Worm (Caenorhabditis elegans): ENCODE results near the gene unc-69.

unc-69 gene

DNA sequence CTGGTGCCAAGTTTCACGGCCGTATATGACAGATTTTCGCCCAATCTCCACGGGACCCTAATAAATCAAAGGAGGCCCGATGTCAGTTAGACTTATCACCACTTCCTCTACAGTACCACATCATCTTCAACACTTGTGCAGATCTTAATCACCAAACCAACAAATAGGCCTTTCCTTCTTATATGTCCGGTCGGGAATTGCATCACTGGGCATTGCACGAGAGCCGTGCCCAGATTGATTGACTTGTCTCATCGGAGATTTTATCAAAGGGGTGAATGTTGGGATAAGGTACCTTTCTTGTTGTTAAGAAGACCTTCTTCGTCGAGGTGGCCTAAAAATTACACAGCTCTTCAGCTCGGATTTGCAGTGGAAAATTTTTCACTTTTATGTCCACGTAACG lies 26.0 kb downstream of the unc-69 start:
- no peak for TF ChIP-seq lin-13 (GFP tag; optimal IDR thresholded peaks at IDR 0.05)
- no peak for TF ChIP-seq hlh-11 (tag; optimal IDR thresholded peaks at IDR 0.05)
- no peak for TF ChIP-seq lin-39 (tag; optimal IDR thresholded peaks at IDR 0.05)
- TF ChIP-seq sdz-12 (GFP tag; optimal IDR thresholded peaks at IDR 0.05): no peak
- no peak for TF ChIP-seq daf-8 (GFP tag; IDR thresholded peaks at IDR 0.05)
- TF ChIP-seq skn-1 (tag; optimal IDR thresholded peaks at IDR 0.05): no peak
- TF ChIP-seq nhr-77 (tag; optimal IDR thresholded peaks at IDR 0.05): no peak
- no peak for TF ChIP-seq F26F4.8 (GFP tag; conservative IDR thresholded peaks at IDR 0.05)
- TF ChIP-seq lin-1 (GFP tag; IDR thresholded peaks at IDR 0.05): no peak
- no peak for TF ChIP-seq T26A8.4 (GFP tag; IDR thresholded peaks at IDR 0.05)
- no peak for TF ChIP-seq nhr-25 (tag; optimal IDR thresholded peaks at IDR 0.05; ENCODE audit: borderline replicate concordance, insufficient read depth)
- TF ChIP-seq tra-1 (GFP tag; IDR thresholded peaks at IDR 0.05): no peak
- TF ChIP-seq nhr-111 (GFP tag; optimal IDR thresholded peaks at IDR 0.05): no peak

DNA sequence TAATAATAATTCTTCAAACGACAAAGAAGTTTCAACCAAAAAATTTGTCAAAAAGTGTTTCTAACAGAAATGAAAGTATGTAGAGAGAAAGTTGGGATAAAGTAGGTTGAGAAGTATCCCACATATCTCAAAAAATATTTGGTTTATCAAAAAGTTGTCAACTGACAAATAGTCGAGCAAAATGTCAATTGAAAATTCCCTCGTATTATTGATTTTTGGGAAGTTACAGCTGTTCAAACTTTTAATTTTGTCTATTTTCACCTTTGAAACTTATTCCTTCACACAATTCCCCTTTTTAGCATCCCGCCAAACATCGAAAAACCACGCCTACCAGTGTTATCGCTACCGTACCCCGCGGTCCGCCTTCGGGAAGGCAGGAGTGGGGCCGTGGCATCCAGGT lies 28.3 kb downstream of the unc-69 start, which contains the start of gene tbx-8:
Gene tbx-8 (plus strand): TSS at position 301 of the 400 bp plus-strand sequence.
- TF ChIP-seq F10B5.3 (tag; optimal IDR thresholded peaks at IDR 0.05) (no peak), mep-1 (tag; optimal IDR thresholded peaks at IDR 0.05) (no peak), dmd-6 (GFP tag; IDR thresholded peaks at IDR 0.05) (no peak), ceh-20 (GFP tag; IDR thresholded peaks at IDR 0.05) (no peak), dve-1 (tag; optimal IDR thresholded peaks at IDR 0.05; ENCODE audit: insufficient read depth) (no peak), nhr-42 (GFP tag; IDR thresholded peaks at IDR 0.05) (no peak), zip-11 (GFP tag; IDR thresholded peaks at IDR 0.05) (no peak), Y5F2A.4 (GFP tag; optimal IDR thresholded peaks at IDR 0.05) (no peak), spr-1 (tag; optimal IDR thresholded peaks at IDR 0.05) (no peak), nhr-237 (tag; optimal IDR thresholded peaks at IDR 0.05) (no peak), gei-8 (GFP tag; optimal IDR thresholded peaks at IDR 0.05) (no peak), zag-1 (tag; optimal IDR thresholded peaks at IDR 0.05) (no peak), zip-2 (tag; optimal IDR thresholded peaks at IDR 0.05) (no peak), T20F7.1 (GFP tag; optimal IDR thresholded peaks at IDR 0.05) (no peak), nhr-76 (tag; optimal IDR thresholded peaks at IDR 0.05) (no peak), nhr-41 (GFP tag; IDR thresholded peaks at IDR 0.05) (no peak), ZK337.2 (GFP tag; IDR thresholded peaks at IDR 0.05) (no peak), lin-1 (GFP tag; IDR thresholded peaks at IDR 0.05) (no peak), pha-4 (GFP tag; IDR thresholded peaks at IDR 0.05) (no peak), pha-4 (tag; optimal IDR thresholded peaks at IDR 0.05) (no peak)

DNA sequence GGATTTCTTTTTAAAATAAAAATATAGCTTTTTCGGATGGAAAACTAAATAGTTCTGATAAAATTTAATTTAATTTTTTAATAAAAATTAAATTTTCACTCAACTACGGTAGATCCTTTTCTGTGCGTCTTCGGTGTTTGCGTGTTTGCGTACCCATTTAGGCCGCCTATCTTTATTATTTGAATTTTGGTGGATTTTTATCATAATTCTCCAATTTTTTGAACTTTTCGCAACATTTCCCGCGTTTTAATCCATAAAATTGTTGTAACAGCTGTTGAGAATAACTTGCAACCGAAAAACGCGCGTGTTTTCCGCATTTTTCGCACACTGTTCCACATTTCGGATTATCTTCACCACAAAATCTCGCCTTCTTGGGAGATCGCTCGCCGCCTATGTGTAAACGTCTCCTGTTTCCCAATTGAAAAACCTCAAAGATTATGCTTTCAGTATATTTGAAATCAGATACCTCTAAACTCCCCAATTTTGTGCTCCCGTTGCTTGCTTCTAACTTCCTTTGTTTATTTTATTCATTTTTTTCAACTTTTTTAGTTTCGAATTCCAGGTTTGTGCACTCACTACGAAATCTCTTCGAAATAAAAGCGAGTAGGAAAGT lies 33.0 kb downstream of the unc-69 start, which contains the start of gene T07C4.3:
Gene T07C4.3 (plus strand): TSS at position 563 of the 613 bp plus-strand sequence.
- TF ChIP-seq lin-38 (GFP tag; IDR thresholded peaks at IDR 0.05): no peak
- peak in 1 of 2 experiments; percentile 88 for TF ChIP-seq unc-62 (GFP tag; optimal IDR thresholded peaks at IDR 0.05 in 1 of 2)
- no peak for TF ChIP-seq unc-62 (tag; optimal IDR thresholded peaks at IDR 0.05)

DNA sequence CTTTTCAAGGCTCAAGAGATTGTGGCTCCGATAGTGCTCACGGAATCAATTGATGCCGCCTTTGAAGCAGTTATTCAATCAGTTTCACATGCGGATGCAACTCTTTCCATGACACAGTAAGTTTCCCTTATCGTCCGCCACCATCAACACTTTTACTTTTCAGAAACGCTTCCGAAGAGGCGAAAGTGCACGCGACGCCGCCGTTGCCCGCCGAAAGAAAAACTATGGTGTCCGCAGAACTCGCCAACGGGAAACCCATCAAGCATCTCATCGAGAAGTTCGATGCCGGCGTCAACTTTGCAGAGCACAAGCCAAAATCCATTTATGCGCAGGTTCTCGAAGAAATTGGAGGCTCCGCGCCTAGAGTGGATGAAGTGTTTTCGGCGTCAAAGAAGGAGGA lies 34.7 kb downstream of the unc-69 start:
- TF ChIP-seq lin-13 (GFP tag; optimal IDR thresholded peaks at IDR 0.05) (no peak), vab-7 (GFP tag; IDR thresholded peaks at IDR 0.05) (no peak), ceh-62 (tag; optimal IDR thresholded peaks at IDR 0.05) (no peak), D1046.2 (GFP tag; IDR thresholded peaks at IDR 0.05) (no peak), ZK546.5 (tag; optimal IDR thresholded peaks at IDR 0.05) (no peak)
